Fruit fly (Drosophila melanogaster) whole organism, embryonic: ENCODE results near the gene CG15170.

Source experiments
- ATbp ChIP-seq: fragments of 200-800 bp; sonication (Bioruptor generic); optimal IDR thresholded peaks from 2 replicates; lab custom pipeline; 2017; ENCODE audit warnings: missing biosample characterization, mild to moderate bottlenecking, missing genetic modification characterization, missing genetic modification reagents
- Asciz ChIP-seq: fragments of 200-800 bp; sonication (Bioruptor generic); optimal IDR thresholded peaks from 2 replicates; lab custom pipeline; 2017; ENCODE audit warnings: missing biosample characterization, mild to moderate bottlenecking, missing genetic modification characterization, missing genetic modification reagents
- BEAF-32 ChIP-seq: fragments of 200-800 bp; sonication (Bioruptor generic); optimal IDR thresholded peaks from 3 replicates; lab custom pipeline; 2017; ENCODE audit warnings: missing biosample characterization, missing genetic modification characterization, mild to moderate bottlenecking, moderate library complexity, missing genetic modification reagents
- BtbVII ChIP-seq: fragments of 200-800 bp; sonication (Bioruptor generic); optimal IDR thresholded peaks from 3 replicates; lab custom pipeline; 2017; ENCODE audit warnings: missing biosample characterization, mild to moderate bottlenecking, missing genetic modification characterization
- CG10654 ChIP-seq: fragments of 200-800 bp; sonication (Bioruptor generic); optimal IDR thresholded peaks from 2 replicates; lab custom pipeline; 2016; ENCODE audit warnings: missing biosample characterization, missing genetic modification characterization
- CG11696 ChIP-seq: fragments of 200-800 bp; sonication (Bioruptor generic); IDR thresholded peaks from 2 replicates; pipeline ENCODE4 v1.3.6; 2022; ENCODE audit warnings: missing biosample characterization, missing genetic modification characterization
- CG12391 ChIP-seq: fragments of 200-800 bp; sonication (Bioruptor generic); optimal IDR thresholded peaks from 3 replicates; lab custom pipeline; 2018; ENCODE audit warnings: missing biosample characterization, mild to moderate bottlenecking, missing genetic modification characterization, moderate library complexity
- CG13296 ChIP-seq: fragments of 200-800 bp; sonication (Bioruptor generic); optimal IDR thresholded peaks from 3 replicates; lab custom pipeline; 2018; ENCODE audit warnings: missing biosample characterization, mild to moderate bottlenecking, missing genetic modification characterization
- CG1529 ChIP-seq: fragments of 200-800 bp; sonication (Bioruptor generic); optimal IDR thresholded peaks from 3 replicates; lab custom pipeline; 2018; ENCODE audit warnings: missing biosample characterization, missing genetic modification characterization
- CG16779 ChIP-seq: fragments of 200-800 bp; sonication (Bioruptor generic); IDR thresholded peaks from 2 replicates; pipeline ENCODE4 v1.3.6; 2022; ENCODE audit warnings: missing biosample characterization, missing genetic modification characterization
- CG17328 ChIP-seq: fragments of 200-800 bp; sonication (Bioruptor generic); IDR thresholded peaks from 2 replicates; pipeline ENCODE4 v1.3.6; 2022; ENCODE audit warnings: missing biosample characterization, missing genetic modification characterization
- CG17829 ChIP-seq: fragments of 200-800 bp; optimal IDR thresholded peaks from 2 replicates; lab custom pipeline; 2019; ENCODE audit warnings: missing biosample characterization, mild to moderate bottlenecking, missing genetic modification characterization, moderate library complexity
- CG3281 ChIP-seq: fragments of 200-800 bp; sonication (Bioruptor generic); optimal IDR thresholded peaks from 3 replicates; lab custom pipeline; 2017; ENCODE audit warnings: missing biosample characterization, mild to moderate bottlenecking, missing genetic modification characterization
- CG7786 ChIP-seq: fragments of 200-800 bp; sonication (Bioruptor generic); optimal IDR thresholded peaks from 2 replicates; lab custom pipeline; 2016; ENCODE audit warnings: missing biosample characterization, missing genetic modification characterization
- CG7963 ChIP-seq: fragments of 200-800 bp; sonication (Bioruptor generic); IDR thresholded peaks from 3 replicates; pipeline ENCODE4 v1.3.6; 2022; ENCODE audit warnings: missing biosample characterization, missing genetic modification characterization; ENCODE audit not compliant: partially characterized antibody
- CG7987 ChIP-seq: fragments of 200-800 bp; sonication (Bioruptor generic); optimal IDR thresholded peaks from 2 replicates; lab custom pipeline; 2018; ENCODE audit warnings: missing biosample characterization, mild to moderate bottlenecking, missing genetic modification characterization, moderate library complexity
- Dref ChIP-seq: fragments of 200-800 bp; sonication (Bioruptor generic); IDR thresholded peaks from 2 replicates; pipeline ENCODE4 v1.3.6; 2022; ENCODE audit warnings: missing biosample characterization, missing genetic modification characterization
- GATAe ChIP-seq: fragments of 200-800 bp; sonication (Bioruptor generic); conservative IDR thresholded peaks from 2 replicates; pipeline ENCODE4 v1.3.6; 2022; ENCODE audit warnings: missing biosample characterization, missing genetic modification characterization
- HLH3B ChIP-seq: fragments of 200-800 bp; sonication (Bioruptor generic); IDR thresholded peaks from 2 replicates; pipeline ENCODE4 v1.3.6; 2022; ENCODE audit warnings: missing biosample characterization, missing genetic modification characterization
- Hr51 ChIP-seq, 2 experiments: fragments of 200-800 bp; sonication (Bioruptor generic); optimal IDR thresholded peaks; 2 replicates in 1 of 2; 3 replicates in 1 of 2; lab custom pipeline; 2016 to 2018; ENCODE audit warnings: missing biosample characterization in 2 of 2, missing genetic modification characterization in 2 of 2, mild to moderate bottlenecking in 1 of 2, moderate library complexity in 1 of 2
- Med ChIP-seq: fragments of 200-800 bp; sonication (Bioruptor generic); peaks from one replicate; lab custom pipeline; 2016; ENCODE audit warnings: missing biosample characterization, missing genetic modification characterization, mild to moderate bottlenecking, inconsistent platforms, moderate library complexity
- Mes4 ChIP-seq: fragments of 200-800 bp; sonication (Bioruptor generic); optimal IDR thresholded peaks from 2 replicates; lab custom pipeline; 2016; ENCODE audit warnings: missing biosample characterization, missing genetic modification characterization
- Nf-YC ChIP-seq: fragments of 200-800 bp; optimal IDR thresholded peaks from 3 replicates; lab custom pipeline; 2019; ENCODE audit warnings: missing biosample characterization, mild to moderate bottlenecking, missing genetic modification characterization, moderate library complexity
- Poxn ChIP-seq: fragments of 200-800 bp; sonication (Bioruptor generic); IDR thresholded peaks from 2 replicates; pipeline ENCODE4 v1.3.6; 2022; ENCODE audit warnings: missing biosample characterization, missing genetic modification characterization
- Ravus ChIP-seq: fragments of 200-800 bp; sonication (Bioruptor generic); IDR thresholded peaks from 2 replicates; pipeline ENCODE4 v1.3.6; 2022; ENCODE audit warnings: missing biosample characterization, missing genetic modification characterization
- Usf ChIP-seq: fragments of 200-800 bp; sonication (Bioruptor generic); optimal IDR thresholded peaks from 2 replicates; lab custom pipeline; 2017; ENCODE audit warnings: missing genotype, missing biosample characterization, missing genetic modification characterization
- Xbp1 ChIP-seq: fragments of 200-800 bp; sonication (Bioruptor generic); optimal IDR thresholded peaks from 3 replicates; lab custom pipeline; 2016; ENCODE audit warnings: missing biosample characterization, mild to moderate bottlenecking, missing genetic modification characterization
- Xrp1 ChIP-seq: fragments of 200-800 bp; sonication (Bioruptor generic); IDR thresholded peaks from 2 replicates; pipeline ENCODE4 v1.3.6; 2022; ENCODE audit warnings: missing biosample characterization, missing genetic modification characterization
- ase ChIP-seq: fragments of 200-800 bp; sonication (Bioruptor generic); IDR thresholded peaks from 3 replicates; pipeline ENCODE4 v1.3.6; 2022; ENCODE audit warnings: missing biosample characterization, missing genetic modification characterization
- bab2 ChIP-seq: fragments of 200-800 bp; sonication (Bioruptor generic); optimal IDR thresholded peaks from 2 replicates; lab custom pipeline; 2016; ENCODE audit warnings: missing biosample characterization, missing genetic modification characterization
- chm ChIP-seq: fragments of 200-800 bp; sonication (Bioruptor generic); IDR thresholded peaks from 2 replicates; pipeline ENCODE4 v1.3.6; 2022; ENCODE audit warnings: missing biosample characterization, missing genetic modification characterization
- cwo ChIP-seq: fragments of 200-800 bp; sonication (Bioruptor generic); optimal IDR thresholded peaks from 3 replicates; lab custom pipeline; 2017; ENCODE audit warnings: missing biosample characterization, missing genetic modification characterization, mild to moderate bottlenecking, moderate library complexity, missing genetic modification reagents
- da ChIP-seq: fragments of 200-800 bp; sonication (Bioruptor generic); optimal IDR thresholded peaks from 2 replicates; lab custom pipeline; 2016; ENCODE audit warnings: missing biosample characterization, missing genetic modification characterization
- ewg ChIP-seq: fragments of 200-800 bp; sonication (Bioruptor generic); optimal IDR thresholded peaks from 3 replicates; lab custom pipeline; 2017; ENCODE audit warnings: mild to moderate bottlenecking, missing biosample characterization, missing genetic modification reagents, missing genetic modification characterization
- gem ChIP-seq: fragments of 200-800 bp; sonication (Bioruptor generic); optimal IDR thresholded peaks from 2 replicates; lab custom pipeline; 2019; ENCODE audit warnings: missing biosample characterization, mild to moderate bottlenecking, missing genetic modification characterization, moderate library complexity
- hkb ChIP-seq, 2 experiments: fragments of 200-800 bp in 1 of 2; fragments of >200 bp in 1 of 2; sonication (Bioruptor generic) in 1 of 2; IDR thresholded peaks in 1 of 2; optimal IDR thresholded peaks in 1 of 2; 2 replicates each; pipeline versions ENCODE4 v1.3.6 to Lab custom; 2017 to 2022; ENCODE audit warnings: missing biosample characterization in 1 of 2, missing genetic modification characterization in 1 of 2
- lab ChIP-seq: fragments of 200-800 bp; sonication (Bioruptor generic); optimal IDR thresholded peaks from 3 replicates; lab custom pipeline; 2017; ENCODE audit warnings: missing biosample characterization, missing genetic modification characterization, mild to moderate bottlenecking, moderate library complexity, missing genetic modification reagents
- lmd ChIP-seq: fragments of 200-800 bp; sonication (Bioruptor generic); IDR thresholded peaks from 2 replicates; pipeline ENCODE4 v1.3.6; 2022; ENCODE audit warnings: missing biosample characterization, missing genetic modification characterization
- nom ChIP-seq: fragments of 200-800 bp; sonication (Bioruptor generic); optimal IDR thresholded peaks from 2 replicates; lab custom pipeline; 2017; ENCODE audit warnings: missing biosample characterization, missing genetic modification characterization, mild to moderate bottlenecking, moderate library complexity, missing genetic modification reagents
- peb ChIP-seq: fragments of 200-800 bp; sonication (Bioruptor generic); IDR thresholded peaks from 2 replicates; pipeline ENCODE4 v1.3.6; 2022; ENCODE audit warnings: missing biosample characterization, missing genetic modification characterization
- pros ChIP-seq: fragments of 200-800 bp; sonication (Bioruptor generic); optimal IDR thresholded peaks from 3 replicates; lab custom pipeline; 2019; ENCODE audit warnings: missing biosample characterization, mild to moderate bottlenecking, missing genetic modification characterization, moderate library complexity
- pum ChIP-seq: fragments of 200-800 bp; sonication (Bioruptor generic); optimal IDR thresholded peaks from 2 replicates; lab custom pipeline; 2016; ENCODE audit warnings: missing biosample characterization, missing genetic modification characterization
- tin ChIP-seq: fragments of 200-800 bp; sonication (Bioruptor generic); optimal IDR thresholded peaks from 3 replicates; lab custom pipeline; 2016; ENCODE audit warnings: missing biosample characterization, missing genetic modification characterization
- zen2 ChIP-seq: fragments of 200-800 bp; sonication (Bioruptor generic); IDR thresholded peaks from 3 replicates; pipeline ENCODE4 v1.3.6; 2022; ENCODE audit warnings: missing biosample characterization, missing genetic modification characterization; ENCODE audit not compliant: partially characterized antibody
- zf30C ChIP-seq: fragments of 200-800 bp; sonication (Bioruptor generic); optimal IDR thresholded peaks from 3 replicates; lab custom pipeline; 2018; ENCODE audit warnings: missing biosample characterization, mild to moderate bottlenecking, missing genetic modification characterization
- zfh1 ChIP-seq: fragments of 200-800 bp; sonication (Bioruptor generic); IDR thresholded peaks from 3 replicates; pipeline ENCODE4 v1.3.6; 2022; ENCODE audit warnings: missing biosample characterization, missing genetic modification characterization

Gene CG15170

DNA sequence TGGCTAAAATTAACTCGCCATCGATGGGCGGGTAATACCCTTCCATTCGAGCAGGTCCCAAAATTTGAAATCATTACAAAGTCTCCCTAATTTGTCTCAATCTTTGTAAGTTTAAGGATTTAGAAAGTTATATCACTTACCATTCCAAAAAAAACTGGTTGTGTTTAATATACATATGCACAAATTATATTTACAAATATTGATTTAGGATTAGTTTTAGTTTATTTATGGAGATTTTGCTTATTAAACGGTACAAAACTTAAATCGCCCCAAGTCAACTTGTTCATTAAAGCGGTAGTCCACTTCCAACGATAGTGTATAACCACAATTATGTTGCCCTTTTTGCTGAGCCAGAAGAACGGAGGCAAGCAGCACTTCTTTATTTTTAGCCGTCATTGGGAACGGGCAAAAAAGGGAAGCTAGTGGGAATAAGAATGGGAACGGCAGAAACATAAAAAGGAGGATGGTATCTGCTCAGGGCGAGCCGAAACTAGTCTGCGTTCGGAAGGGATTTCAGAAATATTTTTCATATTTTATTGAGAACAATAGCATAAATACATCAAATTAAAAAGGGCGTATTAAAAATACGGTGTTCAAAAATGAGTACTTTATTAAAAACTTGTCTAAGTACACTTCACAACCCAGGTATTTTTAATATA, 41.8 kb downstream of the CG15170 start (continued):
- TF ChIP-seq lmd (GFP tag; lab: Robert Waterston, UW) (peak; percentile 66), cwo (GFP tag; lab: Kevin White, UChicago) (peak; percentile 25), pros (GFP tag; lab: Kevin White, UChicago) (no peak), ATbp (GFP tag; lab: Kevin White, UChicago) (peak; percentile 86), CG7786 (GFP tag; lab: Kevin White, UChicago) (peak; percentile 19), Xrp1 (GFP tag; lab: Robert Waterston, UW) (peak; percentile 80), BtbVII (GFP tag; lab: Kevin White, UChicago) (peak; percentile 31), CG1529 (GFP tag; lab: Kevin White, UChicago) (peak; percentile 87), chm (GFP tag; lab: Robert Waterston, UW) (peak; percentile 53; the same call in 1 of the 2 replicates), Poxn (no peak), gem (peak; percentile 91), Ravus (GFP tag; lab: Robert Waterston, UW) (no peak), CG17829 (tag; lab: Kevin White, UChicago) (peak; percentile 81), nom (GFP tag; lab: Kevin White, UChicago) (peak; percentile 52), Med (GFP tag; lab: Kevin White, UChicago) (peak; percentile 56), CG11696 (GFP tag; lab: Robert Waterston, UW) (0 out of 2 replicates have a peak, but pooled peaks have one; percentile 22), Asciz (GFP tag; lab: Kevin White, UChicago) (peak; percentile 61), Hr51 (GFP tag; optimal IDR thresholded peaks at IDR 0.05; lab: Kevin White, UChicago) (peak in 1 of 2 experiments; percentile 46), peb (peak; percentile 48; the same call in 1 of the 2 replicates), Nf-YC (tag; lab: Kevin White, UChicago) (peak; percentile 22), Dref (no peak), CG7987 (GFP tag; lab: Kevin White, UChicago) (peak; percentile 10), HLH3B (GFP tag; lab: Robert Waterston, UW) (peak; percentile 49; the same call in 1 of the 2 replicates), bab2 (peak; percentile 22), GATAe (GFP tag; lab: Robert Waterston, UW) (no peak), Usf (GFP tag; lab: Kevin White, UChicago) (peak; percentile 36), Mes4 (GFP tag; lab: Kevin White, UChicago) (peak; percentile 36), da (GFP tag; lab: Kevin White, UChicago) (no peak), zfh1 (GFP tag; lab: Robert Waterston, UW) (0 out of 3 replicates have a peak, but pooled peaks have one; percentile 39), tin (peak; percentile 25), CG12391 (peak; percentile 90), zen2 (GFP tag; lab: Robert Waterston, UW) (no peak), CG13296 (GFP tag; lab: Kevin White, UChicago) (peak; percentile 49), Xbp1 (GFP tag; lab: Kevin White, UChicago) (peak; percentile 56), CG7963 (GFP tag; lab: Robert Waterston, UW) (no peak), ewg (GFP tag; lab: Kevin White, UChicago) (peak; percentile 68), lab (GFP tag; lab: Kevin White, UChicago) (peak; percentile 56), CG3281 (GFP tag; lab: Kevin White, UChicago) (peak; percentile 3), CG10654 (peak; percentile 33), CG16779 (no peak), CG17328 (GFP tag; lab: Robert Waterston, UW) (peak; percentile 50), ase (GFP tag; lab: Robert Waterston, UW) (no peak), BEAF-32 (GFP tag; lab: Kevin White, UChicago) (no peak), zf30C (GFP tag; lab: Kevin White, UChicago) (no peak), pum (GFP tag; lab: Kevin White, UChicago) (peak; percentile 27), hkb (optimal IDR thresholded peaks at IDR 0.05; lab: Kevin White, UChicago) (no peak), hkb (GFP tag; IDR thresholded peaks at IDR 0.05; lab: Robert Waterston, UW) (peak; percentile 69)
- TF ChIP-seq, all 482 proteins: peak for 208
